Worm (Caenorhabditis elegans): ENCODE measurements around the gene fbxa-102.

Gene fbxa-102

DNA sequence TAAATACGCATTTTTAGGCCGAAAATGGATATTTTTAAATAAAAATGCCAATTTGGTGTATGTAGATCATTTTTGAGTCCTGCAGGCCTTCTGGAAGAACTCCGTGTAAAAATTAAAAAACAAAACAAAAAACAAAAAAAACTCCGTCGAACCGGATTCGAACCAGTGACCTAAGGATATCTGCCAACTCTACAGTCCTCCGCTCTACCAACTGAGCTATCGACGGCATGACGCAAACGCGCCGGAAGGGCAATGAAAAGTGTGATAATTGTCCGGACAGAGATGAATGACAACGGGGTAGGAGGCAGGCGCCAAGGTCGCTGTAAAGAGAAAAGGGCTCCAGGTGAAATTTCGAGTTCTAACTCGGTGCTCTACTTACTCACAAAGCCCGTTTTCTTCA, 48.7 kb upstream of the fbxa-102 start (continued):
- TF ChIP-seq pha-4 (tag; optimal IDR thresholded peaks at IDR 0.05) (no peak), B0336.3 (GFP tag; IDR thresholded peaks at IDR 0.05) (no peak), mcd-1 (GFP tag; IDR thresholded peaks at IDR 0.05) (no peak), snpc-3.4 (tag; optimal IDR thresholded peaks at IDR 0.05) (no peak), snpc-4 (GFP tag; optimal IDR thresholded peaks at IDR 0.05) (no peak), snpc-4 (tag; optimal IDR thresholded peaks at IDR 0.05) (peak in 2 of 4 experiments; percentile 45 to 75), F49E8.2 (tag; optimal IDR thresholded peaks at IDR 0.05; ENCODE audit: insufficient read depth) (no peak), dox-1 (GFP tag; IDR thresholded peaks at IDR 0.05) (peak; percentile 43; the same call in 1 of the 2 replicates), rcor-1 (GFP tag; IDR thresholded peaks at IDR 0.05) (no peak), nhr-90 (tag; optimal IDR thresholded peaks at IDR 0.05) (peak; percentile 20), rec-8 (tag; optimal IDR thresholded peaks at IDR 0.05) (peak; percentile 22 to 35), F55B11.4 (tag; optimal IDR thresholded peaks at IDR 0.05; ENCODE audit: borderline replicate concordance, insufficient read depth) (no peak), ceh-79 (tag; optimal IDR thresholded peaks at IDR 0.05) (no peak), ztf-28 (GFP tag; IDR thresholded peaks at IDR 0.05) (no peak), lsy-27 (tag; optimal IDR thresholded peaks at IDR 0.05; ENCODE audit: borderline replicate concordance, insufficient read depth) (no peak), lin-35 (GFP tag; optimal IDR thresholded peaks at IDR 0.05) (no peak), nfyb-1 (GFP tag; IDR thresholded peaks at IDR 0.05) (no peak), Y56A3A.18 (GFP tag; IDR thresholded peaks at IDR 0.05) (no peak), ceh-100 (GFP tag; IDR thresholded peaks at IDR 0.05) (no peak), attf-6 (GFP tag; IDR thresholded peaks at IDR 0.05) (peak; percentile 78), D2030.7 (GFP tag; IDR thresholded peaks at IDR 0.05) (0 out of 2 replicates have a peak, but pooled peaks have one; percentile 18), ztf-22 (GFP tag; optimal IDR thresholded peaks at IDR 0.05) (no peak), ceh-27 (GFP tag; optimal IDR thresholded peaks at IDR 0.05) (no peak), F39B2.1 (GFP tag; IDR thresholded peaks at IDR 0.05) (no peak), F52B5.7 (tag; optimal IDR thresholded peaks at IDR 0.05) (no peak), B0261.1 (tag; optimal IDR thresholded peaks at IDR 0.05) (peak; percentile 80), akir-1 (GFP tag; optimal IDR thresholded peaks at IDR 0.05) (no peak), fkh-3 (tag; optimal IDR thresholded peaks at IDR 0.05) (no peak), nhr-27 (tag; optimal IDR thresholded peaks at IDR 0.05) (no peak), F23B12.7 (tag; optimal IDR thresholded peaks at IDR 0.05; ENCODE audit: insufficient read depth) (no peak), B0019.2 (GFP tag; conservative IDR thresholded peaks at IDR 0.05) (no peak), dpl-1 (GFP tag; optimal IDR thresholded peaks at IDR 0.05) (no peak), repo-1 (tag; optimal IDR thresholded peaks at IDR 0.05) (no peak), ets-4 (GFP tag; optimal IDR thresholded peaks at IDR 0.05) (no peak), hmg-20 (GFP tag; IDR thresholded peaks at IDR 0.05) (0 out of 2 replicates have a peak, but pooled peaks have one; percentile 20), ama-1 (optimal IDR thresholded peaks at IDR 0.05) (no peak), ama-1 (GFP tag; optimal IDR thresholded peaks at IDR 0.05) (no peak), dpff-1 (tag; optimal IDR thresholded peaks at IDR 0.05) (no peak), nfya-1 (tag; optimal IDR thresholded peaks at IDR 0.05; ENCODE audit: borderline replicate concordance, insufficient read depth) (no peak), ceh-40 (GFP tag; IDR thresholded peaks at IDR 0.05) (no peak)

DNA sequence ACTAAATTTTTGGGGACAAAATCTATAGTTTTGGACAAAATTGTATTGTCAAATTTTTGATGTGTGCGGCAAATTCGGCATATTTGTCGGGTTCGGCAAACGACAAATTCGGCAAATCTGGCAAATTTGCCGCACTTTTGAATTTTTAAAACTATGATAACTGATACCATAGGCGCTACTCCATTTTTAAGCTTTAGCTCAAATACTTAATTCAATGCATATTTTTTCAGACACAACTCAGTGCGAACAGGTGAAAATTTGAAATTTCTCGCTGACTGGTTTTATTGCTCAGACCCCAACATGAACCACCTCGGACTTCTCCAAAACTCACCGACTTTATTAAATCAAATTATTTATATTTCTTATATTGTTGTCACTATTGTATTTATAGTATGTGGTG, 46.7 kb upstream of the fbxa-102 start, which contains the start of gene srz-25:
TSS of gene srz-25 (plus strand) at position 301 of the 400 bp plus-strand sequence.
- TF ChIP-seq efl-1 (GFP tag; optimal IDR thresholded peaks at IDR 0.05): no peak
- no peak for TF ChIP-seq lsy-27 (tag; optimal IDR thresholded peaks at IDR 0.05; ENCODE audit: borderline replicate concordance, insufficient read depth)
- TF ChIP-seq madf-6 (GFP tag; IDR thresholded peaks at IDR 0.05): no peak
- TF ChIP-seq bed-2 (GFP tag; IDR thresholded peaks at IDR 0.05): no peak
- no peak for TF ChIP-seq mel-28 (tag; optimal IDR thresholded peaks at IDR 0.05; ENCODE audit: borderline replicate concordance)
- TF ChIP-seq F22D6.2 (tag; optimal IDR thresholded peaks at IDR 0.05): no peak
- TF ChIP-seq lin-54 (GFP tag; optimal IDR thresholded peaks at IDR 0.05): no peak
- TF ChIP-seq nfya-1 (tag; optimal IDR thresholded peaks at IDR 0.05; ENCODE audit: borderline replicate concordance, insufficient read depth): no peak
- no peak for TF ChIP-seq Y79H2A.3 (GFP tag; conservative IDR thresholded peaks at IDR 0.05)
- no peak for TF ChIP-seq F55B11.4 (tag; optimal IDR thresholded peaks at IDR 0.05; ENCODE audit: borderline replicate concordance, insufficient read depth)
- TF ChIP-seq egl-18 (GFP tag; IDR thresholded peaks at IDR 0.05): no peak
- no peak for TF ChIP-seq somi-1 (GFP tag; optimal IDR thresholded peaks at IDR 0.05)
- TF ChIP-seq F52B5.7 (tag; optimal IDR thresholded peaks at IDR 0.05): no peak
- TF ChIP-seq attf-5 (GFP tag; optimal IDR thresholded peaks at IDR 0.05): no peak

All from whole organism, young adult.